Worm (Caenorhabditis elegans): Measurements from ENCODE around the gene K07F5.6.

- TF ChIP-seq tra-4 (tag; optimal IDR thresholded peaks at IDR 0.05): no peak
- TF ChIP-seq hmg-4 (GFP tag; optimal IDR thresholded peaks at IDR 0.05): no peak
- no peak for TF ChIP-seq tbx-37 (GFP tag; conservative IDR thresholded peaks at IDR 0.05)
These were observed 12.5 kb upstream of the K07F5.6 start for ce11 chrIV:9858970-9859369.
